Fruit fly (Drosophila melanogaster): ENCODE data around the gene CG9109.

CG9109 gene

DNA sequence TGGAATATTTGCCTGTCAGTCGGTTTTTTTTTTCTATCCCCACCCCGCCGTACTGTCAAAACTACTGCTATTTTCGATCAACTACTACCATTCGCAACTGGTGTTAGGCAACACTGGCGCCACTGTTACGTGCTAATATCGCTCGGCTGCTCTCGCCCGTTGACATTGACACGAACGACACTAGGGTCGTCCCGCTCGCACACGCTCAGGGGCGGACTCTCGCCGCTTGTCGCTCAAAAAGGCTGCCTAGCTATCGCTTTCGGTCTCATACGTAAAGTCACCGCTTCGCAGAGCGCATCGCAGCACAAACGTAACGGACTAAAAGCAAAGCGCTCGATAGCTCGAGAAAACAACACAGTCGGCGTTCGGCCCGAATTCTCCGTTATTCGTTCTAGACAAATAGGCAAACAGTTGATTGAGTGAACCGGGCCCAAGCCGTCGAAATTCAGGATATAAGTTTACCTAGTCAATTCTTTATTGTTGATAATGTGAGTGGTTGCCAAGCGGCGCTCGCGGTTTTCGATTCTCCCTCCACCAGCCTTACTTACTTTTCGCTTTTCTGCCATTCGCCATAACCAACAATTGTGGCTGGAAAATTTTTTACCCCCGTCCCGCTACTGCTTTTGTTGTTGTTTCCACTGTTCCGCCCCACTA is 51.8 kb downstream of the CG9109 start (continued):
- TF ChIP-seq nom (GFP tag; optimal IDR thresholded peaks at IDR 0.05) (no peak), Taf1 (GFP tag; IDR thresholded peaks at IDR 0.05) (no peak), CG3838 (GFP tag; optimal IDR thresholded peaks at IDR 0.05) (no peak), crc (GFP tag; optimal IDR thresholded peaks at IDR 0.05) (no peak), CG15269 (tag; optimal IDR thresholded peaks at IDR 0.05) (peak; percentile 38), tna (GFP tag; IDR thresholded peaks at IDR 0.05; ENCODE audit: partially characterized antibody) (no peak), exex (tag; optimal IDR thresholded peaks at IDR 0.05) (peak; percentile 4), CG12744 (GFP tag; optimal IDR thresholded peaks at IDR 0.05) (peak; percentile 20), CG9876 (GFP tag; optimal IDR thresholded peaks at IDR 0.05) (no peak), CG14965 (GFP tag; optimal IDR thresholded peaks at IDR 0.05; ENCODE audit: borderline replicate concordance) (no peak), CG3407 (GFP tag; optimal IDR thresholded peaks at IDR 0.05) (no peak), CG6654 (GFP tag; optimal IDR thresholded peaks at IDR 0.05) (no peak), fru (optimal IDR thresholded peaks at IDR 0.05) (no peak), Fer2 (tag; optimal IDR thresholded peaks at IDR 0.05) (no peak), sc (optimal IDR thresholded peaks at IDR 0.05) (no peak), sc (GFP tag; optimal IDR thresholded peaks at IDR 0.05) (no peak), Hand (GFP tag; optimal IDR thresholded peaks at IDR 0.05) (peak; percentile 16), CG43689 (GFP tag; IDR thresholded peaks at IDR 0.05) (no peak), pb (GFP tag; optimal IDR thresholded peaks at IDR 0.05) (peak; percentile 61), CG2875 (GFP tag; optimal IDR thresholded peaks at IDR 0.05) (no peak), CG8290 (GFP tag; optimal IDR thresholded peaks at IDR 0.05) (peak; percentile 72), CG8290 (tag; optimal IDR thresholded peaks at IDR 0.05) (peak; percentile 84 to 95), Myb (GFP tag; optimal IDR thresholded peaks at IDR 0.05) (peak; percentile 41), Sin3A (optimal IDR thresholded peaks at IDR 0.05) (no peak), Asciz (GFP tag; optimal IDR thresholded peaks at IDR 0.05) (no peak), Dll (GFP tag; IDR thresholded peaks at IDR 0.05; ENCODE audit: partially characterized antibody) (no peak), Usf (GFP tag; optimal IDR thresholded peaks at IDR 0.05) (no peak), Bgb (GFP tag; IDR thresholded peaks at IDR 0.05; ENCODE audit: partially characterized antibody) (no peak), disco-r (GFP tag; optimal IDR thresholded peaks at IDR 0.05) (no peak), wek (GFP tag; optimal IDR thresholded peaks at IDR 0.05) (peak; percentile 24), Doc3 (GFP tag; IDR thresholded peaks at IDR 0.05; ENCODE audit: partially characterized antibody) (no peak), CG15479 (GFP tag; optimal IDR thresholded peaks at IDR 0.05) (no peak), CG18476 (GFP tag; optimal IDR thresholded peaks at IDR 0.05) (no peak), CG6765 (GFP tag; optimal IDR thresholded peaks at IDR 0.05) (peak; percentile 15), chif (GFP tag; optimal IDR thresholded peaks at IDR 0.05) (peak in 1 of 2 experiments; percentile 14), CG9797 (GFP tag; optimal IDR thresholded peaks at IDR 0.05) (no peak), dan (GFP tag; IDR thresholded peaks at IDR 0.05) (no peak), CG15514 (GFP tag; optimal IDR thresholded peaks at IDR 0.05) (peak; percentile 14), hkb (optimal IDR thresholded peaks at IDR 0.05) (no peak), hkb (GFP tag; IDR thresholded peaks at IDR 0.05) (no peak), Hr78 (GFP tag; optimal IDR thresholded peaks at IDR 0.05) (peak in 1 of 2 experiments; percentile 91), CG13424 (tag; optimal IDR thresholded peaks at IDR 0.05) (peak; percentile 31), Jarid2 (GFP tag; optimal IDR thresholded peaks at IDR 0.05) (peak; percentile 45), D (optimal IDR thresholded peaks at IDR 0.05) (no peak), D (GFP tag; optimal IDR thresholded peaks at IDR 0.05) (no peak), CkIIα-i1 (GFP tag; IDR thresholded peaks at IDR 0.05) (no peak), CG12155 (GFP tag; optimal IDR thresholded peaks at IDR 0.05) (peak; percentile 51), CG1792 (GFP tag; optimal IDR thresholded peaks at IDR 0.05) (no peak), fu2 (GFP tag; optimal IDR thresholded peaks at IDR 0.05) (peak; percentile 26), CG17829 (tag; optimal IDR thresholded peaks at IDR 0.05) (peak; percentile 52), pfk (GFP tag; optimal IDR thresholded peaks at IDR 0.05) (peak; percentile 34)
